Worm (Caenorhabditis elegans): ENCODE results near the gene T18D3.5.

The T18D3.5 gene

DNA sequence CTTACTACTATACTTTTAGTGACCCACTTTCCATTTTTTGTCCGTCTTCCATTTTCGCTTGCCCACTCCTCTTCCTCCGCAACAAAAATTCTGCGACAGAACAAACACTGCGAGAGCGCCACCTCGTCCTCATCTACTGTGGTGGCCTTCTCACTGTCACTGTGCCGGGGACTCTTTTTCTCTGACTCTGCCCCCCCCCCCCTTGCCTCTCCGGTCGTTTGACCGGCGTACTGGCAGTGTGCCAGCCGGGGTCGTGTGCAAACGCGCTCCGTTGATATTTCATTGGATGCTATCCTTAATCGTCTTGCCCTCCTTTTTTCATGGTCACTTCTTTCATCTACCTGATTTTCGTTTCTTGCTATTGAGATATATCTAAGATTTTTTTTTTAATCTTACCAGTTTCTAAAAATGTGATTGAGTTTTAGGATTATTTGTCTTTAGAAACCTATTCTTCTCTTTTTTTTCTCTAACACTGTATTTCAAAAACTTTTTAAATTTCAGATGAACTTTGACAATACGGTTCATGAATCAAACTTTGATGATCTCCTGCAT lies 16.9 kb downstream of the T18D3.5 start, which contains the start of gene atf-6 (continued):
- peak; percentile 42 to 49 (median 48) for TF ChIP-seq dpl-1 (GFP tag; optimal IDR thresholded peaks at IDR 0.05)
- peak in 1 of 2 experiments; percentile 73 for TF ChIP-seq mdl-1 (tag; optimal IDR thresholded peaks at IDR 0.05)
- TF ChIP-seq efl-1 (optimal IDR thresholded peaks at IDR 0.05): peak; percentile 55 to 57
- peak; percentile 33 to 94 for TF ChIP-seq efl-1 (GFP tag; optimal IDR thresholded peaks at IDR 0.05 in 1 of 2)
- peak; percentile 79 for TF ChIP-seq rnt-1 (tag; optimal IDR thresholded peaks at IDR 0.05)
- no peak for TF ChIP-seq unc-30 (tag; optimal IDR thresholded peaks at IDR 0.05)
- TF ChIP-seq jun-1 (tag; optimal IDR thresholded peaks at IDR 0.05): peak; percentile 72
- TF ChIP-seq nhr-19 (GFP tag; conservative IDR thresholded peaks at IDR 0.05): peak; percentile 87
- peak; percentile 82 for TF ChIP-seq xbp-1 (tag; optimal IDR thresholded peaks at IDR 0.05)
- no peak for TF ChIP-seq tlp-1 (tag; optimal IDR thresholded peaks at IDR 0.05)
- peak; percentile 43 for TF ChIP-seq lir-3 (tag; optimal IDR thresholded peaks at IDR 0.05; ENCODE audit: poor library complexity)
- peak; percentile 54 for TF ChIP-seq vab-15 (tag; optimal IDR thresholded peaks at IDR 0.05)
- TF ChIP-seq unc-86 (tag; optimal IDR thresholded peaks at IDR 0.05): peak; percentile 80
- TF ChIP-seq fkh-10 (GFP tag; optimal IDR thresholded peaks at IDR 0.05): peak; percentile 73
- TF ChIP-seq unc-98 (GFP tag; IDR thresholded peaks at IDR 0.05): no peak
- no peak for TF ChIP-seq ces-1 (GFP tag; optimal IDR thresholded peaks at IDR 0.05)
- no peak for TF ChIP-seq pqm-1 (tag; optimal IDR thresholded peaks at IDR 0.05)
- no peak for TF ChIP-seq ets-5 (GFP tag; IDR thresholded peaks at IDR 0.05)
- TF ChIP-seq C04F5.9 (tag; optimal IDR thresholded peaks at IDR 0.05): no peak
- TF ChIP-seq mab-9 (GFP tag; IDR thresholded peaks at IDR 0.05): peak; percentile 49; the same call in 1 of the 2 replicates
- TF ChIP-seq ztf-11 (tag; optimal IDR thresholded peaks at IDR 0.05): peak in 1 of 2 experiments; percentile 74
- TF ChIP-seq nhr-85 (tag): peak; percentile 97
- no peak for TF ChIP-seq fkh-4 (tag; optimal IDR thresholded peaks at IDR 0.05; ENCODE audit: borderline replicate concordance)
- TF ChIP-seq egl-13 (tag; optimal IDR thresholded peaks at IDR 0.05): peak; percentile 78
- TF ChIP-seq unc-130 (tag; optimal IDR thresholded peaks at IDR 0.05): peak; percentile 55
- TF ChIP-seq nhr-20 (tag; optimal IDR thresholded peaks at IDR 0.05): peak; percentile 93
- no peak for TF ChIP-seq sptf-1 (tag; optimal IDR thresholded peaks at IDR 0.05)
- no peak for TF ChIP-seq nhr-84 (tag; optimal IDR thresholded peaks at IDR 0.05)
- TF ChIP-seq pax-3 (tag; optimal IDR thresholded peaks at IDR 0.05): no peak
- no peak for TF ChIP-seq alr-1 (tag; optimal IDR thresholded peaks at IDR 0.05; ENCODE audit: borderline replicate concordance)
- no peak for TF ChIP-seq zag-1 (tag; optimal IDR thresholded peaks at IDR 0.05)
- TF ChIP-seq egl-27 (tag; optimal IDR thresholded peaks at IDR 0.05): peak in 1 of 2 experiments; percentile 64

DNA sequence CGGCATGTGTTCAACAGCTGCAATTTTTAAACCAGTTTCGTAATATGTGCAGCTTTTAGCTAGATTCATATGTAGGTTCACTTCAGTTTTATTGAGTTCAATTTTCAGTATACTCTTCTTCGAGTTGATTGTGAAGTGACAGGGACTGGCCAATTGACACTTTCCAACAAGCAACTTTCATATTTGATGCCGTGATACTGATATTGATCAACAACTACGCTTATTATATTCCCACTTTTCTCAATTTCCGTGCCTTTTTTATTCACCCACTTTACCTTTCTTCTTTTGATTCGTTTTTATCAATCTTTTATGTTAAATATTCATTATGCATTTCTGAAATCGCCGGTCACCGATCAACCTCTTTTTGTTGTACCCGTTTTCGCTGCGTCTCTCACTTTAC lies 20.5 kb downstream of the T18D3.5 start:
- TF ChIP-seq fkh-8 (tag; optimal IDR thresholded peaks at IDR 0.05): no peak
- TF ChIP-seq nhr-76 (tag; optimal IDR thresholded peaks at IDR 0.05): no peak
- TF ChIP-seq unc-30 (tag; optimal IDR thresholded peaks at IDR 0.05): no peak
- TF ChIP-seq mab-9 (GFP tag; IDR thresholded peaks at IDR 0.05): no peak
- no peak for TF ChIP-seq C34B4.2 (tag; optimal IDR thresholded peaks at IDR 0.05)
- TF ChIP-seq isw-1 (GFP tag; IDR thresholded peaks at IDR 0.05): no peak
- TF ChIP-seq alr-1 (tag; optimal IDR thresholded peaks at IDR 0.05; ENCODE audit: borderline replicate concordance): no peak
- no peak for TF ChIP-seq egl-27 (tag; optimal IDR thresholded peaks at IDR 0.05)
- TF ChIP-seq ceh-88 (GFP tag; IDR thresholded peaks at IDR 0.05): no peak
- TF ChIP-seq ceh-8 (GFP tag; optimal IDR thresholded peaks at IDR 0.05): no peak
- TF ChIP-seq unc-86 (tag; optimal IDR thresholded peaks at IDR 0.05): no peak
- TF ChIP-seq grh-1 (GFP tag; IDR thresholded peaks at IDR 0.05): no peak
- no peak for TF ChIP-seq skn-1 (tag; optimal IDR thresholded peaks at IDR 0.05)
- no peak for TF ChIP-seq lin-15B (tag; optimal IDR thresholded peaks at IDR 0.05)
- no peak for TF ChIP-seq nhr-77 (tag; optimal IDR thresholded peaks at IDR 0.05)
- no peak for TF ChIP-seq snu-23 (GFP tag; optimal IDR thresholded peaks at IDR 0.05)
- TF ChIP-seq C16A3.4 (tag; optimal IDR thresholded peaks at IDR 0.05): no peak
- TF ChIP-seq unc-62 (GFP tag; optimal IDR thresholded peaks at IDR 0.05): no peak
- TF ChIP-seq ces-1 (GFP tag; optimal IDR thresholded peaks at IDR 0.05): no peak
- no peak for TF ChIP-seq aha-1 (tag; optimal IDR thresholded peaks at IDR 0.05)
